Worm (Caenorhabditis elegans) whole organism, midembryonic: ENCODE data around the gene F40F9.3.

Experiments used
- T22C8.4 ChIP-seq: fragments of 200-800 bp; sonication (Bioruptor generic); IDR thresholded peaks from 2 replicates; pipeline ENCODE4 v1.3.6; 2022; ENCODE audit warnings: missing genetic modification characterization, missing compliant biosample characterization
- cog-1 ChIP-seq: sonication (generic microtip); optimal IDR thresholded peaks from 2 replicates; lab custom pipeline; 2016; ENCODE audit warnings: missing genetic modification characterization, missing compliant biosample characterization
- flt-1 ChIP-seq: fragments of 200-800 bp; sonication (Bioruptor generic); IDR thresholded peaks from 2 replicates; pipeline ENCODE4 v1.3.6; 2022; ENCODE audit warnings: missing genetic modification characterization, missing compliant biosample characterization
- klf-2 ChIP-seq: fragments of 200-800 bp; sonication (Bioruptor generic); conservative IDR thresholded peaks from 2 replicates; pipeline ENCODE4 v1.3.6; 2022; ENCODE audit warnings: missing genetic modification reagents, missing genetic modification characterization, missing compliant biosample characterization
- med-1 ChIP-seq: sonication (generic microtip); optimal IDR thresholded peaks from 2 replicates; lab custom pipeline; 2017; ENCODE audit warnings: missing genetic modification characterization, mild to moderate bottlenecking, missing compliant biosample characterization, antibody characterized with exemption, missing genetic modification reagents; ENCODE audit not compliant: insufficient read depth
- ref-1 ChIP-seq: fragments of 200-800 bp; sonication (Bioruptor generic); conservative IDR thresholded peaks from 2 replicates; pipeline ENCODE4 v1.3.6; 2022; ENCODE audit warnings: missing genetic modification reagents, missing genetic modification characterization, missing compliant biosample characterization
- tab-1 ChIP-seq: fragments of 200-800 bp; sonication (Bioruptor generic); IDR thresholded peaks from 2 replicates; pipeline ENCODE4 v1.3.6; 2022; ENCODE audit warnings: missing genetic modification characterization, missing compliant biosample characterization
- ztf-23 ChIP-seq: fragments of 200-800 bp; sonication (Bioruptor generic); IDR thresholded peaks from 2 replicates; pipeline ENCODE4 v1.3.6; 2022; ENCODE audit warnings: missing genetic modification reagents, missing genetic modification characterization, missing compliant biosample characterization
- ztf-29 ChIP-seq: fragments of 200-800 bp; sonication (Bioruptor generic); IDR thresholded peaks from 2 replicates; pipeline ENCODE4 v1.3.6; 2022; ENCODE audit warnings: missing genetic modification reagents, missing genetic modification characterization, missing compliant biosample characterization

Gene F40F9.3

ce11 chrV:9744934-9745333, 29.9 kb downstream of the F40F9.3 start, which contains the start of gene F58E6.13:
Gene F58E6.13, plus strand, starts transcription at chrV:9745234.
- no peak for TF ChIP-seq ztf-29 (GFP tag; lab: Robert Waterston, UW)
- no peak for TF ChIP-seq ztf-23 (GFP tag; lab: Robert Waterston, UW)
- no peak for TF ChIP-seq klf-2 (GFP tag; lab: Robert Waterston, UW)
- no peak for TF ChIP-seq cog-1 (tag; lab: Kevin White, UChicago)
- TF ChIP-seq flt-1 (GFP tag; lab: Robert Waterston, UW), result no peak
- TF ChIP-seq tab-1 (GFP tag; lab: Robert Waterston, UW), result no peak

- no peak for TF ChIP-seq ztf-29 (GFP tag; lab: Robert Waterston, UW)
- no peak for TF ChIP-seq med-1
- TF ChIP-seq ref-1 (GFP tag; lab: Robert Waterston, UW), result no peak
- no peak for TF ChIP-seq ztf-23 (GFP tag; lab: Robert Waterston, UW)
- TF ChIP-seq tab-1 (GFP tag; lab: Robert Waterston, UW), result no peak
- TF ChIP-seq flt-1 (GFP tag; lab: Robert Waterston, UW), result no peak
- TF ChIP-seq T22C8.4, result no peak
- TF ChIP-seq klf-2 (GFP tag; lab: Robert Waterston, UW), result no peak
- no peak for TF ChIP-seq cog-1 (tag; lab: Kevin White, UChicago)
Observed at ce11 chrV:9750308-9750707, 35.3 kb downstream of the F40F9.3 start, which contains the start of gene F58E6.4. Gene F58E6.4, minus strand, starts transcription at chrV:9750408.

- no peak for TF ChIP-seq klf-2 (GFP tag; lab: Robert Waterston, UW)
Observed at ce11 chrV:9752918-9753317, 37.9 kb downstream of the F40F9.3 start, which contains the start of gene F58E6.6. Gene F58E6.6, minus strand, starts transcription at chrV:9753018.

ce11 chrV:9753554-9753953, 38.5 kb downstream of the F40F9.3 start:
- TF ChIP-seq ztf-23 (GFP tag; lab: Robert Waterston, UW), result no peak
- TF ChIP-seq T22C8.4, result no peak
- TF ChIP-seq cog-1 (tag; lab: Kevin White, UChicago), result no peak
- no peak for TF ChIP-seq ztf-29 (GFP tag; lab: Robert Waterston, UW)

ce11 chrV:9754459-9754858, 39.5 kb downstream of the F40F9.3 start, which contains the start of gene F58E6.5:
Gene F58E6.5, minus strand, starts transcription at chrV:9754559.
- TF ChIP-seq cog-1 (tag; lab: Kevin White, UChicago), result no peak
- no peak for TF ChIP-seq T22C8.4
- no peak for TF ChIP-seq med-1
- TF ChIP-seq tab-1 (GFP tag; lab: Robert Waterston, UW), result no peak
- TF ChIP-seq ztf-29 (GFP tag; lab: Robert Waterston, UW), result no peak
- no peak for TF ChIP-seq ztf-23 (GFP tag; lab: Robert Waterston, UW)
- no peak for TF ChIP-seq ref-1 (GFP tag; lab: Robert Waterston, UW)
- TF ChIP-seq klf-2 (GFP tag; lab: Robert Waterston, UW), result no peak
- no peak for TF ChIP-seq flt-1 (GFP tag; lab: Robert Waterston, UW)

ce11 chrV:9755725-9756124, 40.7 kb downstream of the F40F9.3 start, which contains the start of gene F58E6.8:
Gene F58E6.8, minus strand, starts transcription at chrV:9755825.
- TF ChIP-seq klf-2 (GFP tag; lab: Robert Waterston, UW), result no peak
- TF ChIP-seq cog-1 (tag; lab: Kevin White, UChicago), result no peak
- TF ChIP-seq flt-1 (GFP tag; lab: Robert Waterston, UW), result no peak
- no peak for TF ChIP-seq med-1
- no peak for TF ChIP-seq tab-1 (GFP tag; lab: Robert Waterston, UW)
- no peak for TF ChIP-seq T22C8.4
- no peak for TF ChIP-seq ztf-29 (GFP tag; lab: Robert Waterston, UW)
- TF ChIP-seq ref-1 (GFP tag; lab: Robert Waterston, UW), result no peak
- no peak for TF ChIP-seq ztf-23 (GFP tag; lab: Robert Waterston, UW)

- no peak for TF ChIP-seq ref-1 (GFP tag; lab: Robert Waterston, UW)
- no peak for TF ChIP-seq tab-1 (GFP tag; lab: Robert Waterston, UW)
- no peak for TF ChIP-seq cog-1 (tag; lab: Kevin White, UChicago)
- TF ChIP-seq T22C8.4, result no peak
- TF ChIP-seq ztf-23 (GFP tag; lab: Robert Waterston, UW), result no peak
- TF ChIP-seq flt-1 (GFP tag; lab: Robert Waterston, UW), result no peak
- no peak for TF ChIP-seq klf-2 (GFP tag; lab: Robert Waterston, UW)
- no peak for TF ChIP-seq ztf-29 (GFP tag; lab: Robert Waterston, UW)
Observed at ce11 chrV:9756242-9756641, 41.2 kb downstream of the F40F9.3 start, which contains the start of gene hrg-3. Gene hrg-3, plus strand, starts transcription at chrV:9756468.

- no peak for TF ChIP-seq ztf-29 (GFP tag; lab: Robert Waterston, UW)
- TF ChIP-seq ztf-23 (GFP tag; lab: Robert Waterston, UW), result no peak
- no peak for TF ChIP-seq cog-1 (tag; lab: Kevin White, UChicago)
- no peak for TF ChIP-seq klf-2 (GFP tag; lab: Robert Waterston, UW)
- TF ChIP-seq med-1, result no peak
- TF ChIP-seq T22C8.4, result no peak
- TF ChIP-seq ref-1 (GFP tag; lab: Robert Waterston, UW), result no peak
- no peak for TF ChIP-seq tab-1 (GFP tag; lab: Robert Waterston, UW)
- TF ChIP-seq flt-1 (GFP tag; lab: Robert Waterston, UW), result no peak
Observed at ce11 chrV:9757884-9758283, 42.9 kb downstream of the F40F9.3 start, which contains the start of gene F58E6.11. Gene F58E6.11, minus strand, starts transcription at chrV:9757984.

ce11 chrV:9758437-9758836, 43.4 kb downstream of the F40F9.3 start:
- TF ChIP-seq tab-1 (GFP tag; lab: Robert Waterston, UW), result no peak

ce11 chrV:9763759-9764158, 48.8 kb downstream of the F40F9.3 start:
- no peak for TF ChIP-seq cog-1 (tag; lab: Kevin White, UChicago)
- TF ChIP-seq flt-1 (GFP tag; lab: Robert Waterston, UW), result no peak
- no peak for TF ChIP-seq med-1
- no peak for TF ChIP-seq T22C8.4
- TF ChIP-seq ztf-29 (GFP tag; lab: Robert Waterston, UW), result no peak
- no peak for TF ChIP-seq ztf-23 (GFP tag; lab: Robert Waterston, UW)
- TF ChIP-seq tab-1 (GFP tag; lab: Robert Waterston, UW), result no peak
- TF ChIP-seq ref-1 (GFP tag; lab: Robert Waterston, UW), result no peak
- TF ChIP-seq klf-2 (GFP tag; lab: Robert Waterston, UW), result no peak
